Worm (Caenorhabditis elegans): ENCODE measurements around the gene rps-2.

- TF ChIP-seq tra-4 (tag; optimal IDR thresholded peaks at IDR 0.05), result no peak
- TF ChIP-seq ceh-13 (GFP tag; optimal IDR thresholded peaks at IDR 0.05), result no peak
- no peak for TF ChIP-seq ama-1 (optimal IDR thresholded peaks at IDR 0.05)
- no peak for TF ChIP-seq ceh-36 (tag; optimal IDR thresholded peaks at IDR 0.05)
- TF ChIP-seq flt-1 (GFP tag; IDR thresholded peaks at IDR 0.05), result no peak
- TF ChIP-seq hnd-1 (tag; optimal IDR thresholded peaks at IDR 0.05), result no peak
- TF ChIP-seq hmg-4 (GFP tag; optimal IDR thresholded peaks at IDR 0.05), result no peak
- TF ChIP-seq aly-1 (tag; optimal IDR thresholded peaks at IDR 0.05), result no peak
- no peak for TF ChIP-seq ets-7 (tag; optimal IDR thresholded peaks at IDR 0.05)
- no peak for TF ChIP-seq hmbx-1 (tag; optimal IDR thresholded peaks at IDR 0.05)
Measured at ce11 chrIV:7954006-7954405, 27.8 kb upstream of the rps-2 start.

Data from whole organism, early embryonic.